Fruit fly (Drosophila melanogaster) whole organism, embryonic: ENCODE results near the gene Syx13.

Experiments used
- Atf3 ChIP-seq: fragments of 200-800 bp; sonication (Bioruptor generic); optimal IDR thresholded peaks from 3 replicates; lab custom pipeline; 2016; ENCODE audit warnings: missing biosample characterization, missing genetic modification characterization
- Awh ChIP-seq: fragments of 200-800 bp; sonication (Bioruptor generic); IDR thresholded peaks from 2 replicates; pipeline ENCODE4, ENCODE4 v1.3.6; 2022; ENCODE audit warnings: missing biosample characterization, missing genetic modification characterization
- BEAF-32 ChIP-seq: fragments of 200-800 bp; sonication (Bioruptor generic); optimal IDR thresholded peaks from 3 replicates; lab custom pipeline; 2017; ENCODE audit warnings: missing biosample characterization, missing genetic modification characterization, mild to moderate bottlenecking, moderate library complexity, missing genetic modification reagents
- Blimp-1 ChIP-seq: fragments of 200-800 bp; sonication (Bioruptor generic); optimal IDR thresholded peaks from 3 replicates; lab custom pipeline; 2018; ENCODE audit warnings: missing biosample characterization, missing genetic modification characterization, mild to moderate bottlenecking, moderate library complexity, missing genetic modification reagents
- CG10366 ChIP-seq: fragments of 200-800 bp; sonication (Bioruptor generic); IDR thresholded peaks from 2 replicates; pipeline ENCODE4 v1.3.6; 2022; ENCODE audit warnings: missing biosample characterization, missing genetic modification characterization
- CG10565 ChIP-seq: fragments of 200-800 bp; sonication (Bioruptor generic); optimal IDR thresholded peaks from 3 replicates; lab custom pipeline; 2016; ENCODE audit warnings: missing biosample characterization, mild to moderate bottlenecking, missing genetic modification characterization
- CG14441 ChIP-seq: fragments of 200-800 bp; sonication (Bioruptor generic); IDR thresholded peaks from 2 replicates; pipeline ENCODE4 v1.3.6; 2022; ENCODE audit warnings: missing biosample characterization, missing genetic modification characterization
- CG16815 ChIP-seq: fragments of 200-800 bp; sonication (Bioruptor generic); optimal IDR thresholded peaks from 3 replicates; lab custom pipeline; 2017; ENCODE audit warnings: missing biosample characterization, mild to moderate bottlenecking, missing genetic modification characterization
- CG17186 ChIP-seq: fragments of 200-800 bp; sonication (Bioruptor generic); optimal IDR thresholded peaks from 3 replicates; lab custom pipeline; 2017; ENCODE audit warnings: missing biosample characterization, missing genetic modification reagents, missing genetic modification characterization
- CG18011 ChIP-seq: fragments of 200-800 bp; sonication (Bioruptor generic); optimal IDR thresholded peaks from 2 replicates; lab custom pipeline; 2017; ENCODE audit warnings: missing biosample characterization, missing genetic modification characterization, mild to moderate bottlenecking, moderate library complexity, missing genotype
- CG18262 ChIP-seq: fragments of 200-800 bp; optimal IDR thresholded peaks from 3 replicates; lab custom pipeline; 2019; ENCODE audit warnings: missing biosample characterization, mild to moderate bottlenecking, missing genetic modification characterization, moderate library complexity
- CG18764 ChIP-seq: fragments of 200-800 bp; sonication (Bioruptor generic); optimal IDR thresholded peaks from 3 replicates; lab custom pipeline; 2016; ENCODE audit warnings: missing biosample characterization, missing genetic modification characterization
- CG30403 ChIP-seq: fragments of 200-800 bp; sonication (Bioruptor generic); optimal IDR thresholded peaks from 3 replicates; lab custom pipeline; 2016; ENCODE audit warnings: missing biosample characterization, missing genetic modification characterization
- CG31224 ChIP-seq: fragments of 200-800 bp; sonication (Bioruptor generic); IDR thresholded peaks from 2 replicates; pipeline ENCODE4 v1.3.6; 2022; ENCODE audit warnings: missing biosample characterization, missing genetic modification characterization
- CG33213 ChIP-seq: fragments of 200-800 bp; sonication (Bioruptor generic); optimal IDR thresholded peaks from 3 replicates; lab custom pipeline; 2016; ENCODE audit warnings: missing biosample characterization, missing genetic modification characterization
- CG34224 ChIP-seq: fragments of 200-800 bp; sonication (Bioruptor generic); IDR thresholded peaks from 3 replicates; pipeline ENCODE4 v1.3.6; 2022; ENCODE audit warnings: missing biosample characterization, missing genetic modification characterization; ENCODE audit not compliant: partially characterized antibody
- CG4730 ChIP-seq: fragments of 200-800 bp; sonication (Bioruptor generic); IDR thresholded peaks from 2 replicates; pipeline ENCODE4 v1.3.6; 2022; ENCODE audit warnings: missing biosample characterization, missing genetic modification characterization
- CG6854 ChIP-seq: fragments of 200-800 bp; sonication (Bioruptor generic); optimal IDR thresholded peaks from 3 replicates; lab custom pipeline; 2017; ENCODE audit warnings: missing biosample characterization, mild to moderate bottlenecking, missing genetic modification characterization
- CG8388 ChIP-seq: fragments of 200-800 bp; sonication (Bioruptor generic); optimal IDR thresholded peaks from 2 replicates; lab custom pipeline; 2019; ENCODE audit warnings: missing biosample characterization, mild to moderate bottlenecking, missing genetic modification characterization, moderate library complexity
- CG8765 ChIP-seq: fragments of 200-800 bp; sonication (Bioruptor generic); IDR thresholded peaks from 2 replicates; pipeline ENCODE4 v1.3.6; 2022; ENCODE audit warnings: missing biosample characterization, missing genetic modification characterization
- CoRest ChIP-seq: fragments of 200-800 bp; sonication (Bioruptor generic); optimal IDR thresholded peaks from 3 replicates; lab custom pipeline; 2018; ENCODE audit warnings: missing biosample characterization, mild to moderate bottlenecking, missing genetic modification characterization, moderate library complexity
- Dll ChIP-seq: fragments of 200-800 bp; sonication (Bioruptor generic); IDR thresholded peaks from 4 replicates; pipeline ENCODE4 v1.3.6; 2022; ENCODE audit warnings: missing biosample characterization, missing genetic modification characterization; ENCODE audit not compliant: partially characterized antibody
- Dp ChIP-seq: fragments of 200-800 bp; sonication (Bioruptor generic); optimal IDR thresholded peaks from 2 replicates; lab custom pipeline; 2018; ENCODE audit warnings: missing biosample characterization, mild to moderate bottlenecking, missing genetic modification characterization, moderate library complexity
- GATAe ChIP-seq: fragments of 200-800 bp; sonication (Bioruptor generic); conservative IDR thresholded peaks from 2 replicates; pipeline ENCODE4 v1.3.6; 2022; ENCODE audit warnings: missing biosample characterization, missing genetic modification characterization
- Gug ChIP-seq: fragments of 200-800 bp; sonication (Bioruptor generic); IDR thresholded peaks from 4 replicates; pipeline ENCODE4 v1.3.6; 2022; ENCODE audit warnings: missing biosample characterization, missing genetic modification characterization
- Nf-YB ChIP-seq: fragments of 200-800 bp; sonication (Bioruptor generic); optimal IDR thresholded peaks from 3 replicates; lab custom pipeline; 2019; ENCODE audit warnings: missing biosample characterization, mild to moderate bottlenecking, missing genetic modification characterization, moderate library complexity
- Pdp1 ChIP-seq, 2 experiments: fragments of 200-800 bp; sonication (Bioruptor generic); optimal IDR thresholded peaks; 3 replicates each; lab custom pipeline; 2016; ENCODE audit warnings: missing biosample characterization in 2 of 2, missing genetic modification characterization in 2 of 2, mild to moderate bottlenecking in 1 of 2, moderate library complexity in 1 of 2
- Sin3A ChIP-seq: fragments of >200 bp; optimal IDR thresholded peaks from 2 replicates; lab custom pipeline; 2018
- Ssrp ChIP-seq: fragments of 200-800 bp; sonication (Bioruptor generic); optimal IDR thresholded peaks from 2 replicates; lab custom pipeline; 2018; ENCODE audit warnings: missing biosample characterization, mild to moderate bottlenecking, missing genetic modification characterization, moderate library complexity
- ara ChIP-seq: fragments of 200-800 bp; sonication (Bioruptor generic); IDR thresholded peaks from 2 replicates; pipeline ENCODE4 v1.3.6; 2022; ENCODE audit warnings: missing biosample characterization, missing genetic modification characterization
- ase ChIP-seq: fragments of 200-800 bp; sonication (Bioruptor generic); IDR thresholded peaks from 3 replicates; pipeline ENCODE4 v1.3.6; 2022; ENCODE audit warnings: missing biosample characterization, missing genetic modification characterization
- ato ChIP-seq: fragments of 200-800 bp; sonication (Bioruptor generic); IDR thresholded peaks from 2 replicates; pipeline ENCODE4 v1.3.6; 2022; ENCODE audit warnings: missing biosample characterization, missing genetic modification characterization; ENCODE audit not compliant: partially characterized antibody
- dan ChIP-seq: fragments of 200-800 bp; sonication (Bioruptor generic); IDR thresholded peaks from 2 replicates; pipeline ENCODE4 v1.3.6; 2022; ENCODE audit warnings: missing biosample characterization, missing genetic modification characterization
- dmrt99B ChIP-seq: fragments of 200-800 bp; sonication (Bioruptor generic); optimal IDR thresholded peaks from 2 replicates; lab custom pipeline; 2018; ENCODE audit warnings: missing biosample characterization, mild to moderate bottlenecking, missing genetic modification characterization, moderate library complexity
- en ChIP-seq: fragments of 200-800 bp; sonication (Bioruptor generic); optimal IDR thresholded peaks from 2 replicates; lab custom pipeline; 2016; ENCODE audit warnings: missing biosample characterization, missing genetic modification characterization
- lbe ChIP-seq: fragments of 200-800 bp; sonication (Bioruptor generic); optimal IDR thresholded peaks from 2 replicates; lab custom pipeline; 2016; ENCODE audit warnings: missing biosample characterization, mild to moderate bottlenecking, missing genetic modification characterization
- mam ChIP-seq: fragments of 200-800 bp; sonication (Bioruptor generic); optimal IDR thresholded peaks from 3 replicates; lab custom pipeline; 2016; ENCODE audit warnings: missing biosample characterization, missing genetic modification characterization
- run ChIP-seq: fragments of 200-800 bp; sonication (Bioruptor generic); optimal IDR thresholded peaks from 3 replicates; lab custom pipeline; 2018; ENCODE audit warnings: missing biosample characterization, mild to moderate bottlenecking, missing genetic modification characterization
- stc ChIP-seq: fragments of 200-800 bp; sonication (Bioruptor generic); IDR thresholded peaks from 2 replicates; pipeline ENCODE4 v1.3.6; 2022; ENCODE audit warnings: missing biosample characterization, missing genetic modification characterization
- tio ChIP-seq: fragments of 200-800 bp; sonication (Bioruptor generic); optimal IDR thresholded peaks from 2 replicates; lab custom pipeline; 2017; ENCODE audit warnings: missing biosample characterization, missing genetic modification characterization, inconsistent platforms
- ttk ChIP-seq: fragments of 200-800 bp; sonication (Bioruptor generic); IDR thresholded peaks from 2 replicates; pipeline ENCODE4 v2.1.2; 2022; ENCODE audit warnings: missing biosample characterization, missing genetic modification characterization
- twi ChIP-seq: fragments of 200-800 bp; optimal IDR thresholded peaks from 2 replicates; lab custom pipeline; 2019; ENCODE audit warnings: missing biosample characterization, mild to moderate bottlenecking, missing genetic modification characterization, moderate library complexity
- vfl ChIP-seq: fragments of 200-800 bp; sonication (Bioruptor generic); optimal IDR thresholded peaks from 2 replicates; lab custom pipeline; 2016; ENCODE audit warnings: missing biosample characterization, missing genetic modification characterization
- zfh2 ChIP-seq: fragments of 200-800 bp; sonication (Bioruptor generic); optimal IDR thresholded peaks from 2 replicates; lab custom pipeline; 2016; ENCODE audit warnings: missing biosample characterization, missing genetic modification characterization

Gene Syx13

dm6 chr3L:13068293-13068692 lies 24.1 kb downstream of the Syx13 start (continued):
- TF ChIP-seq lbe (GFP tag; lab: Kevin White, UChicago) (no peak), CG8765 (no peak), Atf3 (GFP tag; lab: Kevin White, UChicago) (peak; percentile 13), CG30403 (GFP tag; lab: Kevin White, UChicago) (peak; percentile 41), BEAF-32 (GFP tag; lab: Kevin White, UChicago) (no peak), CG33213 (GFP tag; lab: Kevin White, UChicago) (no peak), Dp (no peak), vfl (no peak), CG18011 (GFP tag; lab: Kevin White, UChicago) (no peak), ase (GFP tag; lab: Robert Waterston, UW) (no peak), CG34224 (GFP tag; lab: Robert Waterston, UW) (no peak), ttk (GFP tag; lab: Robert Waterston, UW) (no peak), zfh2 (no peak), CG6854 (GFP tag; lab: Kevin White, UChicago) (no peak), Nf-YB (GFP tag; lab: Kevin White, UChicago) (no peak), Pdp1 (GFP tag; optimal IDR thresholded peaks at IDR 0.05; lab: Kevin White, UChicago) (peak in 1 of 2 experiments; percentile 13), CG16815 (peak; percentile 31), Blimp-1 (peak; percentile 43), CG18764 (GFP tag; lab: Kevin White, UChicago) (no peak), en (GFP tag; lab: Kevin White, UChicago) (no peak), Gug (no peak), CG10565 (GFP tag; lab: Kevin White, UChicago) (no peak), CG14441 (GFP tag; lab: Robert Waterston, UW) (no peak), CG10366 (GFP tag; lab: Robert Waterston, UW) (no peak), mam (no peak), tio (GFP tag; lab: Kevin White, UChicago) (peak; percentile 29), Ssrp (tag; lab: Kevin White, UChicago) (peak; percentile 41), Sin3A (no peak), ara (GFP tag; lab: Robert Waterston, UW) (no peak), CoRest (peak; percentile 26), ato (GFP tag; lab: Robert Waterston, UW) (no peak), Awh (no peak), dmrt99B (no peak), dan (GFP tag; lab: Robert Waterston, UW) (no peak), CG4730 (GFP tag; lab: Robert Waterston, UW) (no peak), GATAe (no peak), CG18262 (peak; percentile 72), CG31224 (GFP tag; lab: Robert Waterston, UW) (no peak), Dll (no peak), twi (tag; lab: Kevin White, UChicago) (no peak), stc (no peak), run (tag; lab: Kevin White, UChicago) (no peak), CG8388 (peak; percentile 64), CG17186 (GFP tag; lab: Kevin White, UChicago) (no peak)
